Worm (Caenorhabditis elegans): ENCODE data around the gene T07H3.8.
"Not testable (repeated sequence)": the region's sequence is repeated elsewhere in the genome, so short reads cannot be mapped to it uniquely, and the experiment has no call there.

Gene T07H3.8

DNA sequence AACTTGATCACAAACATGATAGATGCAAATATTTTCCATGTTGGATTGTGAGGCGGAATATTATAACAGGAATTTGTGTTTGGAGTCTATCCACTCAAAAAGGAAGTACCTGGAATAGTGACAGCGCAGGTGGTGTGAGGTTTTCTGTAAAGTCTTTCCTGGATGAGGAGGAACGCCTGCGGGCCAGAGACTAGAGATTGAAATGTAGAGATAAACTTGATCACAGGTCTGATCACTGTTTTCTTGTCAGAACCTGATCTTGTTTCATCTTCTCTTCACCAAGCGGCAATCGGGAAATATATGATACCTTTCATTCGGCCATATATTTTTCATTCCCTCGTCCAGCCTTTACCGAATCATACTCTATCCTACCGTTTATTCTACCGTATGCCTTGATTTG lies at the start of gene T07H3.8:
T07H3.8 (plus strand) TSS at position 301 of the 400 bp plus-strand sequence.
- TF ChIP-seq tbx-9 (tag; optimal IDR thresholded peaks at IDR 0.05; ENCODE audit: borderline replicate concordance) (no peak), tbp1 (GFP tag; optimal IDR thresholded peaks at IDR 0.05) (no peak), sea-2 (GFP tag; IDR thresholded peaks at IDR 0.05) (no peak), F10E7.11 (tag; optimal IDR thresholded peaks at IDR 0.05) (no peak), chd-7 (tag; optimal IDR thresholded peaks at IDR 0.05) (no peak), snpc-4 (GFP tag; optimal IDR thresholded peaks at IDR 0.05) (no peak), snpc-4 (tag; optimal IDR thresholded peaks at IDR 0.05) (no peak), akir-1 (GFP tag; optimal IDR thresholded peaks at IDR 0.05) (no peak), let-607 (tag; optimal IDR thresholded peaks at IDR 0.05) (no peak), Y53F4B.3 (GFP tag; IDR thresholded peaks at IDR 0.05) (no peak), D2030.7 (GFP tag; IDR thresholded peaks at IDR 0.05) (no peak)

- TF ChIP-seq rpc-1 (optimal IDR thresholded peaks at IDR 0.05) (no peak), rpc-1 (tag; optimal IDR thresholded peaks at IDR 0.05) (no peak), rec-8 (tag; optimal IDR thresholded peaks at IDR 0.05) (no peak), Y79H2A.3 (GFP tag; conservative IDR thresholded peaks at IDR 0.05) (no peak), let-607 (tag; optimal IDR thresholded peaks at IDR 0.05) (no peak), ceh-91 (GFP tag; IDR thresholded peaks at IDR 0.05) (no peak)
These were observed 49.1 kb upstream of the T07H3.8 start, which contains the start of gene fbxb-42 for ce11 chrII:1537321-1537720. TSS of gene fbxb-42 (plus strand) at chrII:1537621.

- TF ChIP-seq pbrm-1 (GFP tag; IDR thresholded peaks at IDR 0.05) (no peak), ccch-3 (GFP tag; optimal IDR thresholded peaks at IDR 0.05) (no peak), ztf-22 (GFP tag; optimal IDR thresholded peaks at IDR 0.05) (no peak), mes-4 (tag; optimal IDR thresholded peaks at IDR 0.05) (no peak), T07F8.4 (tag; optimal IDR thresholded peaks at IDR 0.05) (no peak), F10E7.11 (tag; optimal IDR thresholded peaks at IDR 0.05) (no peak), cebp-2 (GFP tag; IDR thresholded peaks at IDR 0.05) (no peak), dpff-1 (tag; optimal IDR thresholded peaks at IDR 0.05) (no peak)
These were observed 47.8 kb upstream of the T07H3.8 start, which contains the start of gene fbxb-44 for ce11 chrII:1538589-1538988. TSS of gene fbxb-44 (plus strand) at chrII:1538889.

DNA sequence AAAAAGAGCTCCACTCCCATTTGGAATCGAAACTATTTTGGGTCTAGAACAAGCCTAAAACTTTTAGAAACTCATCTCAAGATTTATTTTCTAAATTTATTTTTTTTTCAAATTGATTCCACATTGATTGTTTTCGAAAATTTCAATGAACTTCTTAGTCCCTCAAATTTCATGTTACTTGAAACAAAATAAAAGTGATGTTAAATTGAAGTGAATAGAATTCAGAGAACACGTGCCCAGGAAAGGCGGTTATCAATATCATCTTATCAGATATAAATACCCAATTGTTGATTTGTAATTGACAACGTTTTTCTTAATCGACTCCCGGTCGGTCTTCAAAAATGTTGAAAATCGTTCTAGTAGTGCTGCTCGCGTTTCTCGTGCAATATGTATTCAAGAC lies 45.8 kb upstream of the T07H3.8 start, which contains the start of gene poml-4:
poml-4 (plus strand) TSS at position 301 of the 400 bp plus-strand sequence.
- TF ChIP-seq F10E7.11 (tag; optimal IDR thresholded peaks at IDR 0.05); hmg-20 (GFP tag; IDR thresholded peaks at IDR 0.05); nfya-2 (GFP tag; IDR thresholded peaks at IDR 0.05): not testable (repeated sequence)

- TF ChIP-seq nfya-1 (tag; optimal IDR thresholded peaks at IDR 0.05; ENCODE audit: borderline replicate concordance, insufficient read depth); C06A6.2 (GFP tag; conservative IDR thresholded peaks at IDR 0.05); cebp-2 (GFP tag; IDR thresholded peaks at IDR 0.05): not testable (repeated sequence)
These were observed 43.2 kb upstream of the T07H3.8 start, which contains the start of gene K05F6.4 for ce11 chrII:1543182-1543581. TSS of gene K05F6.4 (plus strand) at chrII:1543482.

ce11 chrII:1545625-1546024 lies 40.8 kb upstream of the T07H3.8 start, which contains the start of gene K05F6.12:
TSS of gene K05F6.12 (plus strand) at chrII:1545925.
- no peak for TF ChIP-seq lir-1 (GFP tag; conservative IDR thresholded peaks at IDR 0.05)

DNA sequence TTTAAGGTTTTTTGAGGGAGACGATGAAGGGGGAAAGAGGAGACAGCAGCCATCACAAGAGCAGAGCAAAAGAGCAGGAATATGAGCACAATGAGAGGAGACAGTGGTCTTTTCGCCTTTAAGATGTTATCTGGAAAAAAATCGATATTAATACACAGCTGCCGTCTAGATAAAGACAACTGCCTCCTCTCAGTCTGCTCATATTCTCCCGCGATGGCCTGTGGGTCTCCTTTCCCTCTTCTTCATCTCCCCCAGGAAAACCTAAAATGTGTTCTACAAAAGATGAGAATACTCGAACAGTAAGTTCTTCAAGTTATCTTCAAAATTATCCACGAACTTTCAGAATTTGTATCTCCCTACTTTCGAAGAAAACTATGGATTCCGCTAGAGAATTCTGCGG lies 35.9 kb upstream of the T07H3.8 start, which contains the start of the genes fbxb-52 and fbxb-51:
fbxb-52 (minus strand) TSS at position 101 of the 400 bp plus-strand sequence.
fbxb-51 (plus strand) TSS at position 212 of the 400 bp plus-strand sequence.
- TF ChIP-seq Y56A3A.18 (GFP tag; IDR thresholded peaks at IDR 0.05) (no peak), ets-4 (GFP tag; optimal IDR thresholded peaks at IDR 0.05) (no peak), hlh-12 (tag; optimal IDR thresholded peaks at IDR 0.05) (no peak), B0035.1 (tag; optimal IDR thresholded peaks at IDR 0.05) (no peak), egl-44 (GFP tag; IDR thresholded peaks at IDR 0.05) (no peak), pha-4 (tag; optimal IDR thresholded peaks at IDR 0.05) (no peak), lsl-1 (GFP tag; optimal IDR thresholded peaks at IDR 0.05) (no peak), snpc-1.3 (tag; optimal IDR thresholded peaks at IDR 0.05; ENCODE audit: insufficient read depth) (no peak), nfya-1 (tag; optimal IDR thresholded peaks at IDR 0.05; ENCODE audit: borderline replicate concordance, insufficient read depth) (no peak), somi-1 (GFP tag; optimal IDR thresholded peaks at IDR 0.05) (no peak), snpc-1.1 (tag; optimal IDR thresholded peaks at IDR 0.05; ENCODE audit: insufficient read depth) (no peak)
